Worm (Caenorhabditis elegans) whole organism, midembryonic: ENCODE data around the gene rnh-1.0.

Experiments
- flt-1 ChIP-seq: fragments of 200-800 bp; sonication (Bioruptor generic); IDR thresholded peaks from 2 replicates; pipeline ENCODE4 v1.3.6; 2022; ENCODE audit warnings: missing genetic modification characterization, missing compliant biosample characterization
- med-1 ChIP-seq: sonication (generic microtip); optimal IDR thresholded peaks from 2 replicates; lab custom pipeline; 2017; ENCODE audit warnings: missing genetic modification characterization, mild to moderate bottlenecking, missing compliant biosample characterization, antibody characterized with exemption, missing genetic modification reagents; ENCODE audit not compliant: insufficient read depth
- tab-1 ChIP-seq: fragments of 200-800 bp; sonication (Bioruptor generic); IDR thresholded peaks from 2 replicates; pipeline ENCODE4 v1.3.6; 2022; ENCODE audit warnings: missing genetic modification characterization, missing compliant biosample characterization
- ztf-29 ChIP-seq: fragments of 200-800 bp; sonication (Bioruptor generic); IDR thresholded peaks from 2 replicates; pipeline ENCODE4 v1.3.6; 2022; ENCODE audit warnings: missing genetic modification reagents, missing genetic modification characterization, missing compliant biosample characterization

DNA sequence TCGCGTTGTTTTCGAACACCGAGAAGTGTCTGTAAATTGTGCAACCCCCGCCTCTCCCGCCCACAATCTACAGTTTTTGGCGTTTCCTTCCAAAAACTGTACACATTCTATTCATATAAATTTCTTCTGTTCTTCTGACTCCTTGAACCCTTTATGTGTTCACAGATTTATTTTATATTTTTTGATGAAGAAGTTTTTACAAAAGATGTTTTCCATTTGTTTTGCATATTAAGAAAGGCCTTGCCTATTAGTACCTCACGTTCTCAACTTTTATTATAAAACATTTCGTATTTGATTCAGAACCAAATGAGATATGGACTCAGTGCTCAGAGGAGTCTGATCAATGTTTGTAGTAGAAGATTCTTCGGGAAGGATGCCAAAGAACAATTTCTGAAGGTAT lies 41.8 kb upstream of the rnh-1.0 start, which contains the start of gene ndx-3:
- no peak for TF ChIP-seq ztf-29
- TF ChIP-seq tab-1 = no peak
- TF ChIP-seq med-1 (GFP tag; lab: Kevin White, UChicago) = no peak
- no peak for TF ChIP-seq flt-1 (GFP tag; lab: Robert Waterston, UW)
